Comparison of ENCODE assay signal across 1 fruit fly cellular context in genomic region chr2L:10200847-10201246, dm6.
TF ChIP-seq lines count a peak whose summit lies in the region.

Gene Ripalpha, minus strand, starts transcription at chr2L:10200974.
Gene RpL7, plus strand, starts transcription at chr2L:10201004.

TF ChIP-seq in whole organism, embryonic, 481 proteins besides CTCF, POLR2A, EP300 and RAD21 (continued from another document and continues in another):
- TF ChIP-seq H15 (GFP tag; IDR thresholded peaks at IDR 0.05; lab: Robert Waterston, UW): peak; percentile 97
- peak; percentile 100 for TF ChIP-seq CG7987 (GFP tag; optimal IDR thresholded peaks at IDR 0.05; lab: Kevin White, UChicago)
- TF ChIP-seq Sox102F (GFP tag; optimal IDR thresholded peaks at IDR 0.05; lab: Kevin White, UChicago): peak; percentile 87
- TF ChIP-seq Med (GFP tag; lab: Kevin White, UChicago): peak; percentile 100
- TF ChIP-seq tin (GFP tag; optimal IDR thresholded peaks at IDR 0.05; lab: Kevin White, UChicago): peak; percentile 92
- peak; percentile 94 for TF ChIP-seq Chrac-16 (GFP tag; optimal IDR thresholded peaks at IDR 0.05; lab: Kevin White, UChicago)
- TF ChIP-seq CG7928 (GFP tag; optimal IDR thresholded peaks at IDR 0.05; lab: Kevin White, UChicago): peak; percentile 82
- TF ChIP-seq YL-1 (GFP tag; optimal IDR thresholded peaks at IDR 0.05; lab: Kevin White, UChicago): peak; percentile 100
- TF ChIP-seq CG5180 (GFP tag; optimal IDR thresholded peaks at IDR 0.05; lab: Kevin White, UChicago): peak; percentile 89
- TF ChIP-seq CG32532 (GFP tag; IDR thresholded peaks at IDR 0.05; lab: Robert Waterston, UW): peak; percentile 98
- TF ChIP-seq Mad (GFP tag; optimal IDR thresholded peaks at IDR 0.05; lab: Kevin White, UChicago): peak; percentile 99
- peak; percentile 97 for TF ChIP-seq gce (GFP tag; IDR thresholded peaks at IDR 0.05; lab: Robert Waterston, UW)
- peak; percentile 97 for TF ChIP-seq btn (GFP tag; optimal IDR thresholded peaks at IDR 0.05; lab: Kevin White, UChicago)
- TF ChIP-seq Hr3 (GFP tag; optimal IDR thresholded peaks at IDR 0.05; lab: Kevin White, UChicago): peak; percentile 93
- peak; percentile 89 for TF ChIP-seq B-H1 (GFP tag; IDR thresholded peaks at IDR 0.05; lab: Robert Waterston, UW)
- peak; percentile 99 for TF ChIP-seq mirr (GFP tag; optimal IDR thresholded peaks at IDR 0.05; lab: Kevin White, UChicago)
- TF ChIP-seq TFAM (GFP tag; optimal IDR thresholded peaks at IDR 0.05; lab: Kevin White, UChicago): peak; percentile 92
- TF ChIP-seq pb (GFP tag; optimal IDR thresholded peaks at IDR 0.05; lab: Kevin White, UChicago): peak; percentile 97
- TF ChIP-seq Dek (tag; optimal IDR thresholded peaks at IDR 0.05; lab: Kevin White, UChicago): peak; percentile 95
- peak; percentile 93 for TF ChIP-seq CG15269 (tag; optimal IDR thresholded peaks at IDR 0.05; lab: Kevin White, UChicago)
- TF ChIP-seq Atf6 (GFP tag; IDR thresholded peaks at IDR 0.05; lab: Robert Waterston, UW): peak; percentile 94
- TF ChIP-seq ranshi (GFP tag; IDR thresholded peaks at IDR 0.05; lab: Robert Waterston, UW): peak; percentile 97
- TF ChIP-seq CG14860 (GFP tag; IDR thresholded peaks at IDR 0.05; lab: Robert Waterston, UW; ENCODE audit: partially characterized antibody): peak; percentile 75
- peak; percentile 96 for TF ChIP-seq sqz (GFP tag; optimal IDR thresholded peaks at IDR 0.05; lab: Kevin White, UChicago)
- peak; percentile 64 for TF ChIP-seq CG1832 (GFP tag; optimal IDR thresholded peaks at IDR 0.05; lab: Kevin White, UChicago)
- no peak for TF ChIP-seq hth (optimal IDR thresholded peaks at IDR 0.05; lab: Kevin White, UChicago)
- no peak for TF ChIP-seq run (tag; optimal IDR thresholded peaks at IDR 0.05; lab: Kevin White, UChicago)
- TF ChIP-seq nom (GFP tag; optimal IDR thresholded peaks at IDR 0.05; lab: Kevin White, UChicago): peak; percentile 96
- TF ChIP-seq lab (GFP tag; optimal IDR thresholded peaks at IDR 0.05; lab: Kevin White, UChicago): peak; percentile 100
- peak; percentile 54 for TF ChIP-seq Hmx (GFP tag; optimal IDR thresholded peaks at IDR 0.05; lab: Kevin White, UChicago)
- TF ChIP-seq Hsf (GFP tag; optimal IDR thresholded peaks at IDR 0.05; lab: Kevin White, UChicago): peak; percentile 98
- peak; percentile 99 for TF ChIP-seq zfh1 (GFP tag; IDR thresholded peaks at IDR 0.05; lab: Robert Waterston, UW)
- peak; percentile 97 for TF ChIP-seq phol (tag; optimal IDR thresholded peaks at IDR 0.05; lab: Kevin White, UChicago)
- peak; percentile 98 for TF ChIP-seq CrebB (tag; optimal IDR thresholded peaks at IDR 0.05; lab: Kevin White, UChicago)
- peak; percentile 96 for TF ChIP-seq sima (GFP tag; optimal IDR thresholded peaks at IDR 0.05; lab: Kevin White, UChicago)
- peak; percentile 99 for TF ChIP-seq Meics (GFP tag; optimal IDR thresholded peaks at IDR 0.05; lab: Kevin White, UChicago)
- peak; percentile 98 for TF ChIP-seq zfh2 (GFP tag; optimal IDR thresholded peaks at IDR 0.05; lab: Kevin White, UChicago)
- peak; percentile 90 for TF ChIP-seq CG17829 (tag; optimal IDR thresholded peaks at IDR 0.05; lab: Kevin White, UChicago)
- TF ChIP-seq dimm (GFP tag; IDR thresholded peaks at IDR 0.05; lab: Robert Waterston, UW): peak; percentile 94
- TF ChIP-seq HLH3B (GFP tag; IDR thresholded peaks at IDR 0.05; lab: Robert Waterston, UW): peak; percentile 95
- peak; percentile 96 for TF ChIP-seq az2 (GFP tag; optimal IDR thresholded peaks at IDR 0.05; lab: Kevin White, UChicago)
- peak; percentile 91 for TF ChIP-seq kah (GFP tag; optimal IDR thresholded peaks at IDR 0.05; lab: Kevin White, UChicago)
- TF ChIP-seq crol (GFP tag; IDR thresholded peaks at IDR 0.05; lab: Robert Waterston, UW): no peak; the same call in 1 of the 2 replicates
- peak; percentile 98 for TF ChIP-seq CG7786 (GFP tag; optimal IDR thresholded peaks at IDR 0.05; lab: Kevin White, UChicago)
- peak; percentile 100 for TF ChIP-seq HLHmδ (GFP tag; optimal IDR thresholded peaks at IDR 0.05; lab: Kevin White, UChicago)
- TF ChIP-seq CG17186 (GFP tag; optimal IDR thresholded peaks at IDR 0.05; lab: Kevin White, UChicago): peak; percentile 99
- TF ChIP-seq CG9727 (GFP tag; optimal IDR thresholded peaks at IDR 0.05; lab: Kevin White, UChicago): peak; percentile 99
- TF ChIP-seq bab2 (GFP tag; optimal IDR thresholded peaks at IDR 0.05; lab: Kevin White, UChicago): peak; percentile 97
- TF ChIP-seq chm (GFP tag; IDR thresholded peaks at IDR 0.05; lab: Robert Waterston, UW): peak; percentile 99
- peak; percentile 92 for TF ChIP-seq CG18476 (GFP tag; optimal IDR thresholded peaks at IDR 0.05; lab: Kevin White, UChicago)
- TF ChIP-seq CG17612 (GFP tag; IDR thresholded peaks at IDR 0.05; lab: Robert Waterston, UW): peak; percentile 94
- TF ChIP-seq CG6765 (GFP tag; optimal IDR thresholded peaks at IDR 0.05; lab: Kevin White, UChicago): peak; percentile 100
- peak; percentile 100 for TF ChIP-seq MESR4 (GFP tag; optimal IDR thresholded peaks at IDR 0.05; lab: Kevin White, UChicago)
- peak; percentile 92 for TF ChIP-seq CG18011 (GFP tag; optimal IDR thresholded peaks at IDR 0.05; lab: Kevin White, UChicago)
- peak; percentile 93 for TF ChIP-seq cas (GFP tag; IDR thresholded peaks at IDR 0.05; lab: Robert Waterston, UW)
- TF ChIP-seq Pdp1 (GFP tag; optimal IDR thresholded peaks at IDR 0.05; lab: Kevin White, UChicago): peak; percentile 96 to 97
- TF ChIP-seq Bteb2 (GFP tag; optimal IDR thresholded peaks at IDR 0.05; lab: Kevin White, UChicago): peak; percentile 97
- TF ChIP-seq Deaf1 (tag; optimal IDR thresholded peaks at IDR 0.05; lab: Kevin White, UChicago): peak; percentile 70
- peak; percentile 97 for TF ChIP-seq CG14710 (tag; optimal IDR thresholded peaks at IDR 0.05; lab: Kevin White, UChicago)
- no peak for TF ChIP-seq eve (GFP tag; optimal IDR thresholded peaks at IDR 0.05; lab: Kevin White, UChicago)
- peak; percentile 99 for TF ChIP-seq Max (GFP tag; optimal IDR thresholded peaks at IDR 0.05; lab: Kevin White, UChicago)
- TF ChIP-seq cwo (GFP tag; optimal IDR thresholded peaks at IDR 0.05; lab: Kevin White, UChicago): peak; percentile 93
- peak; percentile 88 for TF ChIP-seq gsb (GFP tag; IDR thresholded peaks at IDR 0.05; lab: Robert Waterston, UW)
- TF ChIP-seq tx (GFP tag; optimal IDR thresholded peaks at IDR 0.05; lab: Kevin White, UChicago): peak; percentile 96
- peak; percentile 97 for TF ChIP-seq ERR (GFP tag; optimal IDR thresholded peaks at IDR 0.05; lab: Kevin White, UChicago)
- TF ChIP-seq CG15514 (GFP tag; optimal IDR thresholded peaks at IDR 0.05; lab: Kevin White, UChicago): peak; percentile 97
- TF ChIP-seq Dip3 (GFP tag; optimal IDR thresholded peaks at IDR 0.05; lab: Kevin White, UChicago): peak; percentile 97
- TF ChIP-seq ara (GFP tag; IDR thresholded peaks at IDR 0.05; lab: Robert Waterston, UW): peak; percentile 96
- TF ChIP-seq vnd (GFP tag; IDR thresholded peaks at IDR 0.05; lab: Robert Waterston, UW; ENCODE audit: partially characterized antibody): peak; percentile 88
- peak; percentile 90 for TF ChIP-seq Poxn (GFP tag; IDR thresholded peaks at IDR 0.05; lab: Robert Waterston, UW)
- peak; percentile 98 for TF ChIP-seq CG9609 (GFP tag; optimal IDR thresholded peaks at IDR 0.05; lab: Kevin White, UChicago)
- peak; percentile 84 for TF ChIP-seq CG18262 (tag; optimal IDR thresholded peaks at IDR 0.05; lab: Kevin White, UChicago)
- TF ChIP-seq CG1024 (GFP tag; IDR thresholded peaks at IDR 0.05; lab: Robert Waterston, UW): peak; percentile 94
- TF ChIP-seq CG6791 (GFP tag; IDR thresholded peaks at IDR 0.05; lab: Robert Waterston, UW; ENCODE audit: partially characterized antibody): peak; percentile 95
- TF ChIP-seq CG10654 (GFP tag; optimal IDR thresholded peaks at IDR 0.05; lab: Kevin White, UChicago): peak; percentile 97
- peak; percentile 91 for TF ChIP-seq lbe (GFP tag; optimal IDR thresholded peaks at IDR 0.05; lab: Kevin White, UChicago)
- TF ChIP-seq BtbVII (GFP tag; optimal IDR thresholded peaks at IDR 0.05; lab: Kevin White, UChicago): peak; percentile 98
- peak; percentile 90 for TF ChIP-seq Spps (tag; optimal IDR thresholded peaks at IDR 0.05; lab: Kevin White, UChicago)
- TF ChIP-seq CG11093 (GFP tag; IDR thresholded peaks at IDR 0.05; lab: Robert Waterston, UW): peak; percentile 72
- TF ChIP-seq Sox100B (GFP tag; optimal IDR thresholded peaks at IDR 0.05; lab: Kevin White, UChicago): peak; percentile 88
- TF ChIP-seq Bdp1 (GFP tag; optimal IDR thresholded peaks at IDR 0.05; lab: Kevin White, UChicago): peak; percentile 94
- TF ChIP-seq danr (GFP tag; IDR thresholded peaks at IDR 0.05; lab: Robert Waterston, UW): peak; percentile 81
- TF ChIP-seq Kr (GFP tag; optimal IDR thresholded peaks at IDR 0.05; lab: Kevin White, UChicago): peak; percentile 95
- peak; percentile 100 for TF ChIP-seq sens (GFP tag; lab: Kevin White, UChicago)
- TF ChIP-seq Dfd (GFP tag; optimal IDR thresholded peaks at IDR 0.05; lab: Kevin White, UChicago): no peak
- peak; percentile 92 for TF ChIP-seq CoRest (tag; optimal IDR thresholded peaks at IDR 0.05; lab: Kevin White, UChicago)
- peak; percentile 98 for TF ChIP-seq CG1233 (GFP tag; optimal IDR thresholded peaks at IDR 0.05; lab: Kevin White, UChicago)
- no peak for TF ChIP-seq CG8478 (optimal IDR thresholded peaks at IDR 0.05; lab: Kevin White, UChicago)
- peak; percentile 97 for TF ChIP-seq Fer3 (tag; optimal IDR thresholded peaks at IDR 0.05; lab: Kevin White, UChicago)
- peak; percentile 90 for TF ChIP-seq CG7839 (tag; optimal IDR thresholded peaks at IDR 0.05; lab: Kevin White, UChicago)
- peak; percentile 91 for TF ChIP-seq dmrt11E (tag; optimal IDR thresholded peaks at IDR 0.05; lab: Kevin White, UChicago)
- TF ChIP-seq gcm2 (GFP tag; optimal IDR thresholded peaks at IDR 0.05; lab: Kevin White, UChicago): peak; percentile 98
- TF ChIP-seq CG6683 (GFP tag; optimal IDR thresholded peaks at IDR 0.05; lab: Kevin White, UChicago): peak; percentile 98
- peak; percentile 96 for TF ChIP-seq onecut (GFP tag; IDR thresholded peaks at IDR 0.05; lab: Robert Waterston, UW)
- TF ChIP-seq gem (tag; optimal IDR thresholded peaks at IDR 0.05; lab: Kevin White, UChicago): peak; percentile 85
- peak; percentile 66 for TF ChIP-seq CG15073 (GFP tag; optimal IDR thresholded peaks at IDR 0.05; lab: Kevin White, UChicago)
- TF ChIP-seq CG1603 (tag; optimal IDR thresholded peaks at IDR 0.05; lab: Kevin White, UChicago): peak; percentile 98
- TF ChIP-seq salm (tag; optimal IDR thresholded peaks at IDR 0.05; lab: Kevin White, UChicago): peak; percentile 92
- TF ChIP-seq peb (GFP tag; IDR thresholded peaks at IDR 0.05; lab: Robert Waterston, UW): peak; percentile 88
- TF ChIP-seq zf30C (GFP tag; optimal IDR thresholded peaks at IDR 0.05; lab: Kevin White, UChicago): peak; percentile 77
- TF ChIP-seq Hr51 (GFP tag; optimal IDR thresholded peaks at IDR 0.05; lab: Kevin White, UChicago): peak; percentile 88 to 99
- TF ChIP-seq Dad (GFP tag; optimal IDR thresholded peaks at IDR 0.05; lab: Kevin White, UChicago): peak; percentile 99
- TF ChIP-seq PHDP (tag; optimal IDR thresholded peaks at IDR 0.05; lab: Kevin White, UChicago): peak; percentile 96
- peak; percentile 100 for TF ChIP-seq pzg (GFP tag; optimal IDR thresholded peaks at IDR 0.05; lab: Kevin White, UChicago)
- peak; percentile 99 for TF ChIP-seq CG42726 (GFP tag; IDR thresholded peaks at IDR 0.05; lab: Robert Waterston, UW; ENCODE audit: partially characterized antibody)
- TF ChIP-seq CG12155 (GFP tag; optimal IDR thresholded peaks at IDR 0.05; lab: Kevin White, UChicago): peak; percentile 96
- peak in 1 of 2 experiments; percentile 83 for TF ChIP-seq Eip74EF (GFP tag; optimal IDR thresholded peaks at IDR 0.05; lab: Kevin White, UChicago)
- peak; percentile 100 for TF ChIP-seq ci (GFP tag; IDR thresholded peaks at IDR 0.05; lab: Robert Waterston, UW)
- peak; percentile 79 for TF ChIP-seq CG15696 (tag; optimal IDR thresholded peaks at IDR 0.05; lab: Kevin White, UChicago)
- TF ChIP-seq CG10462 (GFP tag; optimal IDR thresholded peaks at IDR 0.05; lab: Kevin White, UChicago): peak; percentile 94
- TF ChIP-seq BEAF-32 (GFP tag; optimal IDR thresholded peaks at IDR 0.05; lab: Kevin White, UChicago): peak; percentile 98
- peak; percentile 74; the same call in 2 of the 3 replicates for TF ChIP-seq mld (GFP tag; IDR thresholded peaks at IDR 0.05; lab: Robert Waterston, UW; ENCODE audit: partially characterized antibody)
- TF ChIP-seq Lim3 (GFP tag; IDR thresholded peaks at IDR 0.05; lab: Robert Waterston, UW): no peak; the same call in 1 of the 2 replicates
- TF ChIP-seq CG6175 (GFP tag; IDR thresholded peaks at IDR 0.05; lab: Robert Waterston, UW): peak; percentile 97; the same call in 2 of the 3 replicates
- peak; percentile 99 for TF ChIP-seq Dbx (GFP tag; IDR thresholded peaks at IDR 0.05; lab: Robert Waterston, UW)
- peak; percentile 100 for TF ChIP-seq CG12659 (GFP tag; optimal IDR thresholded peaks at IDR 0.05; lab: Kevin White, UChicago)
- peak; percentile 97 for TF ChIP-seq CG5953 (GFP tag; IDR thresholded peaks at IDR 0.05; lab: Robert Waterston, UW)
- TF ChIP-seq Tbp (GFP tag; optimal IDR thresholded peaks at IDR 0.05; lab: Kevin White, UChicago): no peak
- TF ChIP-seq CG3163 (GFP tag; optimal IDR thresholded peaks at IDR 0.05; lab: Kevin White, UChicago): peak; percentile 92
- TF ChIP-seq Elba2 (GFP tag; optimal IDR thresholded peaks at IDR 0.05; lab: Kevin White, UChicago): peak; percentile 80
- peak; percentile 98 for TF ChIP-seq CG18764 (GFP tag; optimal IDR thresholded peaks at IDR 0.05; lab: Kevin White, UChicago)
- TF ChIP-seq Xbp1 (GFP tag; optimal IDR thresholded peaks at IDR 0.05; lab: Kevin White, UChicago): peak; percentile 98
- peak; percentile 98 for TF ChIP-seq rib (GFP tag; IDR thresholded peaks at IDR 0.05; lab: Robert Waterston, UW)
- peak; percentile 94 for TF ChIP-seq CG3838 (GFP tag; optimal IDR thresholded peaks at IDR 0.05; lab: Kevin White, UChicago)
- TF ChIP-seq Scr (GFP tag; IDR thresholded peaks at IDR 0.05; lab: Robert Waterston, UW; ENCODE audit: partially characterized antibody): peak; percentile 85
- peak; percentile 96 for TF ChIP-seq grn (GFP tag; optimal IDR thresholded peaks at IDR 0.05; lab: Kevin White, UChicago)
- TF ChIP-seq stc (GFP tag; IDR thresholded peaks at IDR 0.05; lab: Robert Waterston, UW): peak; percentile 90
- peak; percentile 98 for TF ChIP-seq Bgb (GFP tag; IDR thresholded peaks at IDR 0.05; lab: Robert Waterston, UW; ENCODE audit: partially characterized antibody)
- peak; percentile 99 for TF ChIP-seq HHEX (GFP tag; optimal IDR thresholded peaks at IDR 0.05; lab: Kevin White, UChicago)
- peak; percentile 93 for TF ChIP-seq Myb (GFP tag; optimal IDR thresholded peaks at IDR 0.05; lab: Kevin White, UChicago)
- peak in 1 of 2 experiments; percentile 93 for TF ChIP-seq bsh (GFP tag; optimal IDR thresholded peaks at IDR 0.05; lab: Kevin White, UChicago)
